Fruit fly (Drosophila melanogaster): ENCODE measurements around the gene Apl.

dm6 chr3L:16581201-16581705 is 13.7 kb upstream of the Apl start, which contains the start of gene Smn:
- TF ChIP-seq Hnf4 (GFP tag; optimal IDR thresholded peaks at IDR 0.05) = peak; percentile 85
- TF ChIP-seq psq (GFP tag; optimal IDR thresholded peaks at IDR 0.05) = peak; percentile 57
- TF ChIP-seq Mio (GFP tag; optimal IDR thresholded peaks at IDR 0.05) = no peak
- no peak for TF ChIP-seq lola (GFP tag; optimal IDR thresholded peaks at IDR 0.05)
- TF ChIP-seq CrebA (GFP tag; optimal IDR thresholded peaks at IDR 0.05; ENCODE audit: borderline replicate concordance) = no peak
- peak; percentile 64 for TF ChIP-seq HLH106 (tag; optimal IDR thresholded peaks at IDR 0.05)
- no peak for TF ChIP-seq pan (optimal IDR thresholded peaks at IDR 0.05)
